Fruit fly (Drosophila melanogaster) Kc167 (cell line): Measurements from ENCODE around the gene Srx.

ENCODE experiments used
- Myc ChIP-seq: fragments of >200 bp; optimal IDR thresholded peaks from 2 replicates; lab custom pipeline; 2017; ENCODE audit warnings: missing external identifiers
- Sin3A ChIP-seq: fragments of >200 bp; optimal IDR thresholded peaks from 2 replicates; lab custom pipeline; 2018; ENCODE audit warnings: missing external identifiers
- h ChIP-seq: fragments of >200 bp; optimal IDR thresholded peaks from 3 replicates; lab custom pipeline; 2018; ENCODE audit warnings: missing external identifiers
- insv ChIP-seq: fragments of >200 bp; optimal IDR thresholded peaks from 3 replicates; lab custom pipeline; 2018; ENCODE audit warnings: missing external identifiers
- psq ChIP-seq: fragments of >200 bp; optimal IDR thresholded peaks from 2 replicates; lab custom pipeline; 2017; ENCODE audit warnings: missing external identifiers
- ttk ChIP-seq: sonication (Bioruptor generic); optimal IDR thresholded peaks from 2 replicates; lab custom pipeline; 2017; ENCODE audit warnings: missing external identifiers

DNA sequence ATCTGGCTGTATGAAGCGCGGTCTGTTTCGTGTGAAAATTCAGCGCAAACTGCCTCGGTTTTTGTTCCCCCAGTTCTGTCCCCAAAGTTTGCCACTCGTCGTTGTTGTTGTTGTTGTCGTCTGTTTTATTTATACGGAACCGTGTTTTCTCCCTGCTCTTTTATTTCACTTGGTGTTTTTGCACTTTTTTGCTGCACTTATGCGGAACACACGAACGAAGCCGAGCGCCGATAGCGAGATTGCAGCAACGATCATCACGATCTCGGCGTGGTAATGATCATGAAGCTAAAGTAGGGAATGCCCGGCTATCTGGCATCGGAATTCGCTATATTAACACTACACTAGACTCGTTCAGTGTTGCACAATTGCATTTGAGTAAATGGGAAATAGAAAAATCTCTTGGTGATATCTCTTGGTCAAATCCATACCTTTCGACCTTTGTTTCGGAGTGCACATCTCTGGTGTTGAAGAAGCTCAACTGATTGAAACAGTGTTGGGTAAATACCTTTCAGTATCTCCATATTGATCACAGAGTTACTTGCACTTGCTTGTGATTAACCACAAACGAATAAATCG is 18.3 kb downstream of the Srx start:
- TF ChIP-seq psq (lab: Kevin White, UChicago) = no peak
- TF ChIP-seq Sin3A (lab: Kevin White, UChicago) = no peak
- TF ChIP-seq insv (lab: Kevin White, UChicago) = no peak
- no peak for TF ChIP-seq h
- no peak for TF ChIP-seq Myc (lab: Kevin White, UChicago)
- no peak for TF ChIP-seq ttk
